Worm (Caenorhabditis elegans) whole organism, L1 larva: ENCODE measurements around the gene rpl-22.

Experiments
- C16A3.4 ChIP-seq: fragments of 150-350 bp; optimal IDR thresholded peaks from 2 replicates; lab custom pipeline; 2014; ENCODE audit warnings: missing biosample characterization, missing genetic modification characterization
- C34B4.2 ChIP-seq: sonication (generic microtip); optimal IDR thresholded peaks from 2 replicates; lab custom pipeline; 2017; ENCODE audit warnings: mild to moderate bottlenecking, missing genetic modification characterization, missing compliant biosample characterization
- blmp-1 ChIP-seq: fragments of 150-350 bp; optimal IDR thresholded peaks from 2 replicates; lab custom pipeline; 2014; ENCODE audit warnings: missing biosample characterization, missing genetic modification characterization
- ceh-63 ChIP-seq: fragments of 200-800 bp; sonication (Bioruptor generic); optimal IDR thresholded peaks from 2 replicates; lab custom pipeline; 2018; ENCODE audit warnings: mild to moderate bottlenecking, missing genetic modification characterization, missing compliant biosample characterization
- ceh-88 ChIP-seq: fragments of 200-800 bp; sonication (Bioruptor generic); IDR thresholded peaks from 2 replicates; pipeline ENCODE4 v1.3.6; 2022; ENCODE audit warnings: missing genetic modification characterization, missing compliant biosample characterization
- ceh-90 ChIP-seq: sonication (generic microtip); optimal IDR thresholded peaks from 2 replicates; lab custom pipeline; 2016; ENCODE audit warnings: missing genetic modification characterization, missing compliant biosample characterization
- dpl-1 ChIP-seq, 3 experiments: fragments of 150-350 bp in 2 of 3; sonication (generic microtip) in 1 of 3; optimal IDR thresholded peaks; 2 replicates each; lab custom pipeline; 2014 to 2017; ENCODE audit warnings: missing biosample characterization in 3 of 3, missing genetic modification characterization in 3 of 3, missing genetic modification reagents in 3 of 3
- efl-1 ChIP-seq, 4 experiments: fragments of 150-350 bp; optimal IDR thresholded peaks in 3 of 4; peaks in 1 of 4; 1 replicate in 1 of 4; 2 replicates in 3 of 4; lab custom pipeline; 2014; ENCODE audit warnings: missing biosample characterization in 2 of 4, missing genetic modification characterization in 2 of 4, missing genetic modification reagents in 2 of 4
- egl-27 ChIP-seq, 2 experiments: fragments of 150-350 bp in 1 of 2; sonication (generic microtip); optimal IDR thresholded peaks; 3 replicates each; lab custom pipeline; 2017 to 2018; ENCODE audit warnings: missing biosample characterization in 2 of 2, missing genetic modification characterization in 2 of 2, missing genetic modification reagents in 2 of 2
- fkh-8 ChIP-seq: sonication (generic microtip); optimal IDR thresholded peaks from 2 replicates; lab custom pipeline; 2016; ENCODE audit warnings: mild to moderate bottlenecking, missing genetic modification characterization, missing compliant biosample characterization
- fos-1 ChIP-seq: fragments of 150-350 bp; optimal IDR thresholded peaks from 2 replicates; lab custom pipeline; 2014; ENCODE audit warnings: missing biosample characterization, missing genetic modification characterization
- hlh-17 ChIP-seq: fragments of 200-800 bp; sonication (Bioruptor generic); optimal IDR thresholded peaks from 2 replicates; lab custom pipeline; 2018; ENCODE audit warnings: missing genetic modification characterization, mild to moderate bottlenecking, missing compliant biosample characterization, moderate library complexity, borderline replicate concordance
- lin-13 ChIP-seq: fragments of 150-350 bp; optimal IDR thresholded peaks from 2 replicates; lab custom pipeline; 2014; ENCODE audit warnings: missing biosample characterization, missing genetic modification reagents, missing genetic modification characterization
- lin-14 ChIP-seq: fragments of 200-800 bp; sonication (Bioruptor generic); optimal IDR thresholded peaks from 2 replicates; lab custom pipeline; 2018; ENCODE audit warnings: mild to moderate bottlenecking, missing genetic modification characterization, moderate library complexity, missing compliant biosample characterization
- lin-35 ChIP-seq, 2 experiments: fragments of 150-350 bp; optimal IDR thresholded peaks; 2 replicates each; lab custom pipeline; 2014; ENCODE audit warnings: missing biosample characterization in 2 of 2, missing genetic modification characterization in 2 of 2, missing genetic modification reagents in 2 of 2
- lin-39 ChIP-seq: fragments of 150-350 bp; optimal IDR thresholded peaks from 2 replicates; lab custom pipeline; 2014; ENCODE audit warnings: missing biosample characterization, missing genetic modification reagents, missing genetic modification characterization
- lir-3 ChIP-seq: sonication (generic microtip); optimal IDR thresholded peaks from 2 replicates; lab custom pipeline; 2016; ENCODE audit warnings: mild to moderate bottlenecking, missing genetic modification characterization, moderate library complexity, missing compliant biosample characterization; ENCODE audit not compliant: poor library complexity
- mdl-1 ChIP-seq, 2 experiments: fragments of 150-350 bp; optimal IDR thresholded peaks; 2 replicates each; lab custom pipeline; 2014 to 2017; ENCODE audit warnings: missing biosample characterization in 2 of 2, missing genetic modification characterization in 2 of 2, inconsistent platforms in 1 of 2
- mef-2 ChIP-seq: fragments of 150-350 bp; optimal IDR thresholded peaks from 2 replicates; lab custom pipeline; 2014; ENCODE audit warnings: missing biosample characterization, missing genetic modification characterization
- mep-1 ChIP-seq: fragments of 150-350 bp; optimal IDR thresholded peaks from 2 replicates; lab custom pipeline; 2014; ENCODE audit warnings: missing biosample characterization, missing genetic modification characterization
- nhr-20 ChIP-seq: sonication (generic microtip); optimal IDR thresholded peaks from 2 replicates; lab custom pipeline; 2016; ENCODE audit warnings: mild to moderate bottlenecking, missing genetic modification characterization, missing compliant biosample characterization
- nhr-237 ChIP-seq: fragments of 150-350 bp; optimal IDR thresholded peaks from 2 replicates; lab custom pipeline; 2014; ENCODE audit warnings: missing biosample characterization, missing genetic modification characterization
- nhr-47 ChIP-seq: sonication (generic microtip); optimal IDR thresholded peaks from 2 replicates; lab custom pipeline; 2016; ENCODE audit warnings: mild to moderate bottlenecking, missing genetic modification characterization, moderate library complexity, missing compliant biosample characterization
- nhr-85 ChIP-seq: sonication (generic microtip); peaks from one replicate; lab custom pipeline; 2016; ENCODE audit warnings: missing genetic modification characterization, inconsistent platforms, missing compliant biosample characterization
- nhr-90 ChIP-seq: sonication (generic microtip); optimal IDR thresholded peaks from 2 replicates; lab custom pipeline; 2016; ENCODE audit warnings: mild to moderate bottlenecking, missing genetic modification characterization, missing compliant biosample characterization; ENCODE audit not compliant: poor library complexity
- rnt-1 ChIP-seq: sonication (generic microtip); optimal IDR thresholded peaks from 2 replicates; lab custom pipeline; 2016; ENCODE audit warnings: mild to moderate bottlenecking, missing genetic modification characterization, moderate library complexity, missing compliant biosample characterization
- sup-37 ChIP-seq: fragments of 200-800 bp; sonication (Bioruptor generic); optimal IDR thresholded peaks from 2 replicates; lab custom pipeline; 2018; ENCODE audit warnings: mild to moderate bottlenecking, missing genetic modification characterization, missing compliant biosample characterization
- tlp-1 ChIP-seq: fragments of 150-350 bp; optimal IDR thresholded peaks from 2 replicates; lab custom pipeline; 2014; ENCODE audit warnings: missing biosample characterization, missing genetic modification characterization
- unc-30 ChIP-seq: sonication (generic microtip); optimal IDR thresholded peaks from 2 replicates; lab custom pipeline; 2017; ENCODE audit warnings: missing biosample characterization, missing genetic modification characterization
- unc-86 ChIP-seq: sonication (generic microtip); optimal IDR thresholded peaks from 2 replicates; lab custom pipeline; 2016; ENCODE audit warnings: missing genetic modification characterization, missing compliant biosample characterization
- unc-98 ChIP-seq: fragments of 200-800 bp; sonication (Bioruptor generic); IDR thresholded peaks from 2 replicates; pipeline ENCODE4 v1.3.6; 2022; ENCODE audit warnings: missing genetic modification characterization, missing compliant biosample characterization
- xbp-1 ChIP-seq: sonication (generic microtip); optimal IDR thresholded peaks from 2 replicates; lab custom pipeline; 2016; ENCODE audit warnings: missing genetic modification characterization, missing compliant biosample characterization
- zag-1 ChIP-seq: fragments of 150-350 bp; optimal IDR thresholded peaks from 2 replicates; lab custom pipeline; 2014; ENCODE audit warnings: missing biosample characterization, missing genetic modification characterization
- ztf-4 ChIP-seq: fragments of 150-350 bp; optimal IDR thresholded peaks from 2 replicates; lab custom pipeline; 2014; ENCODE audit warnings: missing biosample characterization, missing genetic modification characterization

The rpl-22 gene

ce11 chrII:5092362-5093281 lies 37.2 kb downstream of the rpl-22 start, which contains the start of gene C04G6.2 (continued):
- no peak for TF ChIP-seq egl-27 (tag; optimal IDR thresholded peaks at IDR 0.05; lab: Kevin White, UChicago)
- no peak for TF ChIP-seq ceh-88 (GFP tag; lab: Robert Waterston, UW)
- no peak for TF ChIP-seq lin-13
- TF ChIP-seq, all 84 proteins: peak for 29

DNA sequence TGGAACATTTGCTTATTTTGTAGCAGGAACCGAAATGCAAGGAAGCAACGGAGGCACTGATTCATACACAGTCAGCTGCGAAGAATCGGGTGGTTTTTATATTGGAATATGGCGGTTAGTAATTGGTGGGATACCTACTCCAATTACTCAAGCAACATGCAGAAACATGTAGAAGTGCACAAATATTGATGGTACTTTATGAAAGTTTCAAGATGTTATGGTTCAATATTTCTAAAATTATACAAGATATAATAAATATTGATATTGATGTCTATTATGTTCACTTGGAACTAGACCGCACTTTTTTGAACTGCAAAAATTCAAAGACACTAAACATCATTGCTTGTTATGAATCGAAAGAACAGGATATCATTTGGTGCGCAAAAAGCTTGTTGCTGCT lies 38.5 kb downstream of the rpl-22 start, which contains the start of gene C04G6.13:
C04G6.13 (plus strand) TSS at position 301 of the 400 bp plus-strand sequence.
- TF ChIP-seq tlp-1 (tag; lab: Kevin White, UChicago), result no peak
- no peak for TF ChIP-seq nhr-20 (tag; lab: Kevin White, UChicago)

- no peak for TF ChIP-seq zag-1
- TF ChIP-seq rnt-1 (tag; lab: Kevin White, UChicago), result no peak
- no peak for TF ChIP-seq nhr-20 (tag; lab: Kevin White, UChicago)
- no peak for TF ChIP-seq fkh-8
- no peak for TF ChIP-seq lin-39 (tag; lab: Kevin White, UChicago)
- TF ChIP-seq C16A3.4 (tag; lab: Kevin White, UChicago), result no peak
- TF ChIP-seq xbp-1 (tag; lab: Kevin White, UChicago), result no peak
- TF ChIP-seq, all 84 proteins: peak for 0
Observed at ce11 chrII:5099034-5099433, 43.6 kb downstream of the rpl-22 start.

DNA sequence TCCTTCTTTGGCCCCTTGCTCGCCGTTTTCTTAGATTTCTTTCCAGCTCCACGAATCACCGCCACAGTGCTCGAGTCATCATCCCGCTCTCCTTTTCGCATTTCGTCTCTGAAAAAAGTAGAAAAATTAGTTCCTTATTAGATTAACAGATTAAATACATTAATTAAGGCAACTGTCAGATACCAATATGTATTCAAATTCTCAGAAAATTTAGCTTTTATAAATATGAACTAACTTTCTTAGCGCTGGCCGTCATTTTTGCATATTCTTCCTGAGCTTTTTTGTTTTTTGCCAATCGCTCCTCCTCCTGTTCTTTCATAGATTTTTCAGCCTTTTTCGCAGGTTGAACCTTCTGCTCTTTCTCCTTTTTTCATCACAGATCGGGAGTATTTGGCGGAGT lies 44.2 kb downstream of the rpl-22 start, which contains the start of gene C04G6.6:
C04G6.6 (minus strand) TSS at position 101 of the 400 bp plus-strand sequence.
- TF ChIP-seq egl-27 (tag; optimal IDR thresholded peaks at IDR 0.05; lab: Kevin White, UChicago) (no peak), mep-1 (tag; lab: Kevin White, UChicago) (no peak), zag-1 (no peak), nhr-237 (tag; lab: Kevin White, UChicago) (no peak), C34B4.2 (tag; lab: Kevin White, UChicago) (no peak), lir-3 (tag; lab: Kevin White, UChicago) (no peak), sup-37 (GFP tag; lab: Kevin White, UChicago) (no peak)

DNA sequence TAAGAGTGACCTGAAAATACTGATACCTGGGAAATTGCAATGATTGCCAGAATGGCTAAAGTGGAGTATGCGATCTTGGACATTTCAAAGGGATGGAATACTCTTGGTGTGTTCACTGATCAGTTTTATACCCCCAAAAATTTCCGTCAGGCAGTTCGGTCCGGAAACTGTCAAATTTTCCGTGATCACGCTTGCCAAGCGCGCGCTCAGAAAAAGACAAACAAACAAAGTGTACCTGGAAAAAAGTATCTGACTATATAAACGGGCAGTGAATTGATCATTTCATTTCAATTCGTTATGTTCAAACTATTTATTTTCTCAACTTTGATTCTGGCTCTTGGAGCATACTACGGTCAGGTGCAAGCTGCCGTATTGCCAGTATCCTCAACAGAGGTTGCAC lies 46.3 kb downstream of the rpl-22 start, which contains the start of the genes idpb-3 and idpb-1:
idpb-3 (minus strand) TSS at position 101 of the 400 bp plus-strand sequence.
idpb-1 (plus strand) TSS at position 284 of the 400 bp plus-strand sequence.
- no peak for TF ChIP-seq mdl-1 (tag; optimal IDR thresholded peaks at IDR 0.05; lab: Kevin White, UChicago)
- TF ChIP-seq unc-86, result no peak
- TF ChIP-seq efl-1 (optimal IDR thresholded peaks at IDR 0.05; lab: Kevin White, UChicago), result no peak
- TF ChIP-seq efl-1 (GFP tag; optimal IDR thresholded peaks at IDR 0.05 in 1 of 2; lab: Kevin White, UChicago), result peak in 1 of 2 experiments; percentile 53
- TF ChIP-seq, all 84 proteins: peak for 1

- TF ChIP-seq mdl-1 (tag; optimal IDR thresholded peaks at IDR 0.05; lab: Kevin White, UChicago), result no peak
- TF ChIP-seq nhr-85, result peak; percentile 81
- no peak for TF ChIP-seq mef-2 (tag; lab: Kevin White, UChicago)
- peak in 1 of 3 experiments; percentile 6 for TF ChIP-seq dpl-1 (GFP tag; optimal IDR thresholded peaks at IDR 0.05; lab: Kevin White, UChicago)
- peak; percentile 48 for TF ChIP-seq blmp-1 (tag; lab: Kevin White, UChicago)
- TF ChIP-seq lin-14 (GFP tag; lab: Kevin White, UChicago), result peak; percentile 62
Observed at ce11 chrII:5103189-5103588, 47.8 kb downstream of the rpl-22 start.

DNA sequence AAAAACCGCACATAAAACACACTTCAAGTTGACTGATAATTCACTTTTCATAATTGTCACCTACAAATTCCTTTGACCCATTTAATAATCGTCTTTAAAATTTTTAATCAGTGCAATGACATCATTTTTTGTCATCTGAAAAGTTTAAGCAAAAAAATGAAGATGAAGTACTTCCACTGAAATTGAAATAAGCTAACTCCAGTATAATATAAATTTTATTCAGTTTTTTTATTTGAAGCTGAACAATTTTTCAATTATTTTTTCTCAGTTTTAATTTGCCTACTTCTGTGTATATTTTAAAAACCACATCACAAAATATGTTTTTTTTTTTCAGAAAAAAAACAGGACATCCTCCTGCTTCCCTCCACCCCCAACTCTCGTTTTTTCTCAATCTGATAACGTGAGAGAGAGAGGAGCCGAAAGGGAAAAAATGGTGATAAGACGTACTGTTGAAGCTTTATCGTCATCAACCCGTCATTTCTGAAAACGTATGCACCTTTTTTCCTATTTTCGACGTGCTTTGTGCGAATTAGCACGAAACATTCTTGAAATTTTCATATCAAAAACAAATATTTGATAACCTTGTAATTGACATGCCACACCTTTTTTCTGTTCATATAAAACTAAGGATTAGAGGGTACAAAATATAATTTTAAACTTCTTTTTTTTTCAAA lies 48.5 kb downstream of the rpl-22 start, which contains the start of the genes C04G6.11 and mpk-2:
C04G6.11 (minus strand) TSS at position 51 of the 674 bp plus-strand sequence.
mpk-2 (plus strand) TSS at position 335 of the 674 bp plus-strand sequence.
- TF ChIP-seq ceh-90 (no peak), ztf-4 (tag; lab: Kevin White, UChicago) (no peak), hlh-17 (GFP tag; lab: Kevin White, UChicago) (no peak), fos-1 (tag; lab: Kevin White, UChicago) (no peak), nhr-90 (tag; lab: Kevin White, UChicago) (no peak), C16A3.4 (tag; lab: Kevin White, UChicago) (no peak), unc-98 (no peak), blmp-1 (tag; lab: Kevin White, UChicago) (peak; percentile 12), lin-35 (GFP tag; optimal IDR thresholded peaks at IDR 0.05; lab: Kevin White, UChicago) (peak in 1 of 2 experiments; percentile 9), unc-86 (no peak), lin-13 (no peak), nhr-237 (tag; lab: Kevin White, UChicago) (no peak), fkh-8 (no peak), nhr-47 (no peak), zag-1 (no peak), sup-37 (GFP tag; lab: Kevin White, UChicago) (no peak), C34B4.2 (tag; lab: Kevin White, UChicago) (no peak), ceh-63 (GFP tag; lab: Kevin White, UChicago) (no peak), unc-30 (no peak)
